Fruit fly (Drosophila melanogaster) Kc167 (cell line): ENCODE results near the gene CG10598.

ENCODE experiments used
- Myc ChIP-seq: fragments of >200 bp; optimal IDR thresholded peaks from 2 replicates; lab custom pipeline; 2017; ENCODE audit warnings: missing external identifiers
- Sin3A ChIP-seq: fragments of >200 bp; optimal IDR thresholded peaks from 2 replicates; lab custom pipeline; 2018; ENCODE audit warnings: missing external identifiers
- h ChIP-seq: fragments of >200 bp; optimal IDR thresholded peaks from 3 replicates; lab custom pipeline; 2018; ENCODE audit warnings: missing external identifiers

dm6 chrX:17254094-17254493, 27.4 kb upstream of the CG10598 start:
- TF ChIP-seq Myc (lab: Kevin White, UChicago) (no peak), Sin3A (lab: Kevin White, UChicago) (no peak), h (lab: Kevin White, UChicago) (no peak)
